Fruit fly (Drosophila melanogaster): Measurements from ENCODE around the gene CG13045.

The CG13045 gene

DNA sequence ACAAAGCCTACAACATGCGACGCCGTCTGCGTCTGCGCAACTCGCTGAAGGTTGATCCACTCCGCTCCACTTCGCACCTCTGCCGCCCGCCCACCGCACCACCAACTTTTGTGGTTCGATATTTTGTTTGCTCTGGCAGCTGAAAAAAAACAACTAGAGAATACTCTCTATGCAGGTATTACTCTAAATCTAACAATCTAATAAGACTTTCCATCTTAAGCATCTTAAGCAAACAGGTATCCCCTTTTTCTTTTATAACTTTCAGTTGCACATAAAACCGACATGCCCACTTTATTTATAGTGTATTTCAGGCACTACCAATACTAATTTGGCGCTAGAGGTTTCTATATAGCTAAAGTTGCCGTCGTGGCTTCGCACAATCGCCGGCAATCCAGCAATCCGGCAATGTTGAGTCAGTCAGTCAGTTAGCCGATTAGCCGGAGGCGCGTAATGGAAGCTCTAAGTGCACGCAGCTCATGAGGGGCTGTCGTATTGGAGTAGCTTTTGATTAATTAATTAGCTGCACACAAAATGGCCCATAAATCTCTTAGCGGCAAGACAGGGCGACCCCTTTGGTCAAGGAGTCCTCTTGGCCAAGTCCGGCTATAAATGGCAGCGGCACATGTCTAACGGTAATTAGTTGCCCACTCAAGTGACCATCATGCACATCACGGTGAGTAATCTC is 37.6 kb upstream of the CG13045 start, which contains the start of gene CG13058 (continued):
- TF ChIP-seq CG10462 (GFP tag; optimal IDR thresholded peaks at IDR 0.05) (no peak), CG11504 (tag; optimal IDR thresholded peaks at IDR 0.05) (peak; percentile 83), CG7987 (GFP tag; optimal IDR thresholded peaks at IDR 0.05) (peak; percentile 9), dan (GFP tag; IDR thresholded peaks at IDR 0.05) (no peak), hb (GFP tag; IDR thresholded peaks at IDR 0.05; ENCODE audit: partially characterized antibody) (no peak), CG9932 (GFP tag; IDR thresholded peaks at IDR 0.05) (peak; percentile 77), CG8281 (tag; optimal IDR thresholded peaks at IDR 0.05) (peak; percentile 79), mam (GFP tag; optimal IDR thresholded peaks at IDR 0.05) (no peak), gcm2 (GFP tag; optimal IDR thresholded peaks at IDR 0.05) (no peak), Bdp1 (GFP tag; optimal IDR thresholded peaks at IDR 0.05) (peak; percentile 10), sd (tag; optimal IDR thresholded peaks at IDR 0.05) (peak; percentile 8), CG18476 (GFP tag; optimal IDR thresholded peaks at IDR 0.05) (peak; percentile 14), Hsf (GFP tag; optimal IDR thresholded peaks at IDR 0.05) (peak; percentile 57), Hr39 (optimal IDR thresholded peaks at IDR 0.05) (no peak), lov (optimal IDR thresholded peaks at IDR 0.05) (no peak), lov (GFP tag; IDR thresholded peaks at IDR 0.05) (no peak), GATAe (GFP tag; conservative IDR thresholded peaks at IDR 0.05) (no peak), Fer2 (tag; optimal IDR thresholded peaks at IDR 0.05) (no peak), Usf (GFP tag; optimal IDR thresholded peaks at IDR 0.05) (peak; percentile 12), Bteb2 (GFP tag; optimal IDR thresholded peaks at IDR 0.05) (peak; percentile 42), CG18262 (tag; optimal IDR thresholded peaks at IDR 0.05) (no peak), Med (GFP tag) (peak; percentile 54), run (tag; optimal IDR thresholded peaks at IDR 0.05) (peak; percentile 32), CG14965 (GFP tag; optimal IDR thresholded peaks at IDR 0.05; ENCODE audit: borderline replicate concordance) (no peak), org-1 (GFP tag; optimal IDR thresholded peaks at IDR 0.05) (peak; percentile 50), CG14050 (GFP tag; IDR thresholded peaks at IDR 0.05) (peak; percentile 76), CG12391 (tag; optimal IDR thresholded peaks at IDR 0.05) (no peak), ab (GFP tag; optimal IDR thresholded peaks at IDR 0.05) (no peak), salm (tag; optimal IDR thresholded peaks at IDR 0.05) (no peak), ewg (GFP tag; optimal IDR thresholded peaks at IDR 0.05) (peak; percentile 3), CG7839 (tag; optimal IDR thresholded peaks at IDR 0.05) (peak; percentile 71), CG8924 (tag; optimal IDR thresholded peaks at IDR 0.05) (peak; percentile 70), CG3281 (GFP tag; optimal IDR thresholded peaks at IDR 0.05) (peak; percentile 43), chn (GFP tag; optimal IDR thresholded peaks at IDR 0.05) (peak; percentile 46), CG17328 (GFP tag; IDR thresholded peaks at IDR 0.05) (peak; percentile 71; the same call in 1 of the 2 replicates), YL-1 (GFP tag; optimal IDR thresholded peaks at IDR 0.05) (no peak), CG1647 (GFP tag; optimal IDR thresholded peaks at IDR 0.05) (peak; percentile 44), twi (tag; optimal IDR thresholded peaks at IDR 0.05) (no peak), Ssrp (tag; optimal IDR thresholded peaks at IDR 0.05) (no peak), CG10565 (GFP tag; optimal IDR thresholded peaks at IDR 0.05) (no peak), CG6175 (GFP tag; IDR thresholded peaks at IDR 0.05) (no peak), CG17829 (tag; optimal IDR thresholded peaks at IDR 0.05) (no peak), da (GFP tag; optimal IDR thresholded peaks at IDR 0.05) (no peak), fd96Cb (tag; optimal IDR thresholded peaks at IDR 0.05) (peak; percentile 60), vvl (GFP tag; IDR thresholded peaks at IDR 0.05) (no peak), otp (GFP tag; IDR thresholded peaks at IDR 0.05) (peak; percentile 71), tio (GFP tag; optimal IDR thresholded peaks at IDR 0.05) (peak; percentile 2), Mad (GFP tag; optimal IDR thresholded peaks at IDR 0.05) (peak; percentile 22), HLHmδ (GFP tag; optimal IDR thresholded peaks at IDR 0.05) (no peak), CG18764 (GFP tag; optimal IDR thresholded peaks at IDR 0.05) (peak; percentile 27), Hand (GFP tag; optimal IDR thresholded peaks at IDR 0.05) (peak; percentile 3)

All from whole organism, embryonic.